Fruit fly (Drosophila melanogaster) Kc167 (cell line): ENCODE data around the gene Mst89B.

Experiments used
- Myc ChIP-seq: fragments of >200 bp; optimal IDR thresholded peaks from 2 replicates; lab custom pipeline; 2017; ENCODE audit warnings: missing external identifiers
- Sin3A ChIP-seq: fragments of >200 bp; optimal IDR thresholded peaks from 2 replicates; lab custom pipeline; 2018; ENCODE audit warnings: missing external identifiers
- h ChIP-seq: fragments of >200 bp; optimal IDR thresholded peaks from 3 replicates; lab custom pipeline; 2018; ENCODE audit warnings: missing external identifiers
- insv ChIP-seq: fragments of >200 bp; optimal IDR thresholded peaks from 3 replicates; lab custom pipeline; 2018; ENCODE audit warnings: missing external identifiers
- psq ChIP-seq: fragments of >200 bp; optimal IDR thresholded peaks from 2 replicates; lab custom pipeline; 2017; ENCODE audit warnings: missing external identifiers
- ttk ChIP-seq: sonication (Bioruptor generic); optimal IDR thresholded peaks from 2 replicates; lab custom pipeline; 2017; ENCODE audit warnings: missing external identifiers

Mst89B gene

dm6 chr3R:16236713-16237641 is 29.8 kb upstream of the Mst89B start:
- TF ChIP-seq Myc (no peak), psq (no peak), h (no peak), insv (lab: Kevin White, UChicago) (no peak), Sin3A (lab: Kevin White, UChicago) (no peak), ttk (no peak)

- TF ChIP-seq ttk (no peak), Myc (no peak), h (no peak)
Measured at dm6 chr3R:16238016-16238710, 28.6 kb upstream of the Mst89B start.

dm6 chr3R:16239304-16239703 is 27.5 kb upstream of the Mst89B start:
- no peak for TF ChIP-seq Sin3A (lab: Kevin White, UChicago)
- TF ChIP-seq h = no peak
- TF ChIP-seq psq = no peak
- TF ChIP-seq ttk = no peak
- TF ChIP-seq insv (lab: Kevin White, UChicago) = no peak
- no peak for TF ChIP-seq Myc

dm6 chr3R:16240478-16241101 is 26.2 kb upstream of the Mst89B start:
- TF ChIP-seq h = no peak
- TF ChIP-seq insv (lab: Kevin White, UChicago) = no peak
- no peak for TF ChIP-seq Sin3A (lab: Kevin White, UChicago)
- no peak for TF ChIP-seq ttk
- no peak for TF ChIP-seq psq
- no peak for TF ChIP-seq Myc

- no peak for TF ChIP-seq h
- TF ChIP-seq psq = no peak
- TF ChIP-seq ttk = no peak
- no peak for TF ChIP-seq Myc
- TF ChIP-seq insv (lab: Kevin White, UChicago) = no peak
- no peak for TF ChIP-seq Sin3A (lab: Kevin White, UChicago)
Measured at dm6 chr3R:16241102-16241779, 25.6 kb upstream of the Mst89B start.

- TF ChIP-seq Sin3A (lab: Kevin White, UChicago) (no peak), psq (no peak), h (no peak), ttk (no peak), Myc (no peak), insv (lab: Kevin White, UChicago) (no peak)
Measured at dm6 chr3R:16241822-16242221, 25.0 kb upstream of the Mst89B start.

- no peak for TF ChIP-seq h
- TF ChIP-seq ttk = no peak
- TF ChIP-seq psq = no peak
- no peak for TF ChIP-seq Myc
- no peak for TF ChIP-seq insv (lab: Kevin White, UChicago)
- no peak for TF ChIP-seq Sin3A (lab: Kevin White, UChicago)
Measured at dm6 chr3R:16242461-16242934, 24.3 kb upstream of the Mst89B start.

- TF ChIP-seq insv (lab: Kevin White, UChicago) (no peak), h (no peak), ttk (no peak), psq (no peak), Myc (no peak), Sin3A (lab: Kevin White, UChicago) (no peak)
Measured at dm6 chr3R:16244241-16244977, 22.4 kb upstream of the Mst89B start.

- TF ChIP-seq Myc (no peak), Sin3A (lab: Kevin White, UChicago) (no peak), ttk (no peak), psq (no peak), h (no peak), insv (lab: Kevin White, UChicago) (no peak)
Measured at dm6 chr3R:16245298-16246098, 21.3 kb upstream of the Mst89B start.

dm6 chr3R:16247027-16247426 is 19.8 kb upstream of the Mst89B start:
- TF ChIP-seq Sin3A (lab: Kevin White, UChicago) (no peak), psq (no peak), h (no peak)
